Worm (Caenorhabditis elegans): ENCODE data around the gene srbc-78.

DNA sequence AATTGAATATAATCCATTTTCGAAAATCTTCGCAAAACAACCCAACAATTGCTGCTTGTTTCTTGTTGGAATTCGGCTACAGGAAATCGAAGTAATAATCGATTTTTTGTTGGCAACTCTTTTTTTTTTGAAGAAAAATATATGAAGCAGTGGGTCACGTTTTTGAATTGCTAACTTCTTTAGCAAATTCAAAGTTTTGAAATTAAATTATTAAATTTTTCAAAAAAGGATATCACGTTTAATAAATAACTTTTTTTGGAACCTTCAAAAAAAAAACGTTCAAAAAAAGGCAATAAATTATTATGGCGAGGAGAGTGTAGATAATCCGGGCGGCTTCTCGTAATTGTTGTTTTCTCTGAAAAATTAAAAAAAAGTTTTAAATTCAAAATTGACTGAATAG lies 47.2 kb upstream of the srbc-78 start, which contains the start of gene Y38H6C.15:
- TF ChIP-seq nhr-76 (tag; optimal IDR thresholded peaks at IDR 0.05) (no peak), lsy-2 (tag; optimal IDR thresholded peaks at IDR 0.05) (no peak), ces-1 (GFP tag; optimal IDR thresholded peaks at IDR 0.05) (no peak), mab-5 (tag; optimal IDR thresholded peaks at IDR 0.05) (no peak)

Measured in whole organism, mixed stage, embryonic.